Fruit fly (Drosophila melanogaster) whole organism, embryonic: ENCODE results near the gene EAChm.

Source experiments
- CG10267 ChIP-seq: fragments of 200-800 bp; sonication (Bioruptor generic); optimal IDR thresholded peaks from 2 replicates; lab custom pipeline; 2018; ENCODE audit warnings: missing biosample characterization, mild to moderate bottlenecking, missing genetic modification characterization, moderate library complexity
- CG13287 ChIP-seq: fragments of 200-800 bp; sonication (Bioruptor generic); IDR thresholded peaks from 2 replicates; pipeline ENCODE4 v1.3.6; 2022; ENCODE audit warnings: missing biosample characterization, missing genetic modification characterization; ENCODE audit not compliant: partially characterized antibody
- CG1603 ChIP-seq: fragments of 200-800 bp; sonication (Bioruptor generic); optimal IDR thresholded peaks from 2 replicates; lab custom pipeline; 2019; ENCODE audit warnings: missing biosample characterization, mild to moderate bottlenecking, missing genetic modification characterization, moderate library complexity
- CG16815 ChIP-seq: fragments of 200-800 bp; sonication (Bioruptor generic); optimal IDR thresholded peaks from 3 replicates; lab custom pipeline; 2017; ENCODE audit warnings: missing biosample characterization, mild to moderate bottlenecking, missing genetic modification characterization
- CG17361 ChIP-seq: fragments of 200-800 bp; sonication (Bioruptor generic); IDR thresholded peaks from 3 replicates; pipeline ENCODE4 v1.3.6; 2022; ENCODE audit warnings: missing biosample characterization, missing genetic modification characterization
- CG34376 ChIP-seq: fragments of 200-800 bp; sonication (Bioruptor generic); optimal IDR thresholded peaks from 2 replicates; lab custom pipeline; 2018; ENCODE audit warnings: missing biosample characterization, mild to moderate bottlenecking, missing genetic modification characterization
- CG8924 ChIP-seq: fragments of 200-800 bp; optimal IDR thresholded peaks from 3 replicates; lab custom pipeline; 2019; ENCODE audit warnings: missing biosample characterization, mild to moderate bottlenecking, missing genetic modification characterization, moderate library complexity
- CG9437 ChIP-seq: fragments of 200-800 bp; sonication (Bioruptor generic); optimal IDR thresholded peaks from 2 replicates; lab custom pipeline; 2018; ENCODE audit warnings: missing biosample characterization, mild to moderate bottlenecking, missing genetic modification characterization
- Camta ChIP-seq: fragments of 200-800 bp; sonication (Bioruptor generic); optimal IDR thresholded peaks from 2 replicates; lab custom pipeline; 2016; ENCODE audit warnings: missing biosample characterization, missing genetic modification characterization
- ab ChIP-seq: fragments of 200-800 bp; sonication (Bioruptor generic); optimal IDR thresholded peaks from 2 replicates; lab custom pipeline; 2016; ENCODE audit warnings: missing biosample characterization, missing genetic modification characterization
- shn ChIP-seq: fragments of 200-800 bp; sonication (Bioruptor generic); optimal IDR thresholded peaks from 3 replicates; lab custom pipeline; 2016; ENCODE audit warnings: missing biosample characterization, missing genetic modification characterization
- wor ChIP-seq: fragments of 200-800 bp; sonication (Bioruptor generic); IDR thresholded peaks from 2 replicates; pipeline ENCODE4 v1.3.6; 2022; ENCODE audit warnings: missing biosample characterization, missing genetic modification characterization

dm6 chr3L:15088285-15088684 lies 33.7 kb downstream of the EAChm start:
- TF ChIP-seq CG9437 (GFP tag; lab: Kevin White, UChicago) (no peak), Camta (GFP tag; lab: Kevin White, UChicago) (no peak), CG10267 (no peak), CG8924 (tag; lab: Kevin White, UChicago) (no peak), CG1603 (tag; lab: Kevin White, UChicago) (no peak), wor (GFP tag; lab: Robert Waterston, UW) (no peak), ab (no peak), CG16815 (GFP tag; lab: Kevin White, UChicago) (no peak), CG13287 (GFP tag; lab: Robert Waterston, UW) (no peak), shn (GFP tag; lab: Kevin White, UChicago) (no peak), CG17361 (GFP tag; lab: Robert Waterston, UW) (no peak), CG34376 (GFP tag; lab: Kevin White, UChicago) (no peak)
